Fruit fly (Drosophila melanogaster) whole organism, prepupa: Measurements from ENCODE around the gene Nrg.
A peak's percentile ranks its signal among the peaks of the same experiment; 100 is the strongest.

ENCODE experiments used
- CG11902 ChIP-seq: fragments of 200-800 bp; sonication (Bioruptor generic); optimal IDR thresholded peaks from 3 replicates; lab custom pipeline; 2016; ENCODE audit warnings: missing biosample characterization, missing genetic modification characterization
- CG15336 ChIP-seq: fragments of 200-800 bp; sonication (Bioruptor generic); IDR thresholded peaks from 2 replicates; pipeline ENCODE4 v1.3.6; 2022; ENCODE audit warnings: missing biosample characterization, missing genetic modification characterization
- CG34406 ChIP-seq: fragments of 200-800 bp; sonication (Bioruptor generic); optimal IDR thresholded peaks from 3 replicates; lab custom pipeline; 2016; ENCODE audit warnings: missing biosample characterization, missing genetic modification characterization
- CG6276 ChIP-seq: fragments of 200-800 bp; sonication (Bioruptor generic); optimal IDR thresholded peaks from 2 replicates; lab custom pipeline; 2017; ENCODE audit warnings: missing biosample characterization, mild to moderate bottlenecking, missing genetic modification characterization
- CG8319 ChIP-seq: fragments of 200-800 bp; sonication (Bioruptor generic); optimal IDR thresholded peaks from 3 replicates; lab custom pipeline; 2016; ENCODE audit warnings: missing biosample characterization, missing genetic modification characterization
- Ets96B ChIP-seq: fragments of 200-800 bp; optimal IDR thresholded peaks from 2 replicates; lab custom pipeline; 2019; ENCODE audit warnings: missing biosample characterization, mild to moderate bottlenecking, missing genetic modification characterization, moderate library complexity
- Met ChIP-seq: fragments of 200-800 bp; sonication (Bioruptor generic); optimal IDR thresholded peaks from 3 replicates; lab custom pipeline; 2016; ENCODE audit warnings: missing biosample characterization, missing genetic modification characterization
- Smox ChIP-seq: fragments of 200-800 bp; sonication (Bioruptor generic); optimal IDR thresholded peaks from 3 replicates; lab custom pipeline; 2016; ENCODE audit warnings: missing biosample characterization, missing genetic modification characterization
- Sox14 ChIP-seq: fragments of 200-800 bp; sonication (Bioruptor generic); optimal IDR thresholded peaks from 3 replicates; lab custom pipeline; 2016; ENCODE audit warnings: missing biosample characterization, missing genetic modification characterization
- achi ChIP-seq: fragments of 200-800 bp; sonication (Bioruptor generic); optimal IDR thresholded peaks from 3 replicates; lab custom pipeline; 2016; ENCODE audit warnings: missing biosample characterization, missing genetic modification characterization
- dsx ChIP-seq: fragments of 200-800 bp; optimal IDR thresholded peaks from 3 replicates; lab custom pipeline; 2019; ENCODE audit warnings: missing biosample characterization, mild to moderate bottlenecking, missing genetic modification characterization, moderate library complexity; ENCODE audit not compliant: poor library complexity, severe bottlenecking
- fd59A ChIP-seq: fragments of 200-800 bp; sonication (Bioruptor generic); optimal IDR thresholded peaks from 2 replicates; lab custom pipeline; 2017; ENCODE audit warnings: missing biosample characterization, mild to moderate bottlenecking, missing genetic modification characterization, missing genetic modification reagents

- no peak for TF ChIP-seq CG8319 (GFP tag; lab: Kevin White, UChicago)
- no peak for TF ChIP-seq fd59A (GFP tag; lab: Kevin White, UChicago)
- TF ChIP-seq dsx (GFP tag; lab: Kevin White, UChicago), result no peak
- TF ChIP-seq Smox (GFP tag; lab: Kevin White, UChicago), result no peak
- TF ChIP-seq Sox14 (GFP tag; lab: Kevin White, UChicago), result peak; percentile 41
- TF ChIP-seq achi (GFP tag; lab: Kevin White, UChicago), result peak; percentile 47
- TF ChIP-seq CG11902 (GFP tag; lab: Kevin White, UChicago), result no peak
- TF ChIP-seq Met (GFP tag; lab: Kevin White, UChicago), result no peak
- peak; percentile 75 for TF ChIP-seq CG6276 (GFP tag; lab: Kevin White, UChicago)
- no peak for TF ChIP-seq CG34406 (GFP tag; lab: Kevin White, UChicago)
- peak; percentile 90 for TF ChIP-seq CG15336
- no peak for TF ChIP-seq Ets96B (tag; lab: Kevin White, UChicago)
Measured at dm6 chrX:8533589-8534320, 16.6 kb downstream of the Nrg start.
